Worm (Caenorhabditis elegans): Measurements from ENCODE around the gene bath-31.

bath-31 gene

ce11 chrII:3777802-3778201 is 46.0 kb downstream of the bath-31 start:
- no peak for TF ChIP-seq nfya-1 (tag; optimal IDR thresholded peaks at IDR 0.05; ENCODE audit: borderline replicate concordance, insufficient read depth)
- no peak for TF ChIP-seq tbp1 (GFP tag; optimal IDR thresholded peaks at IDR 0.05)
- TF ChIP-seq fkh-3 (tag; optimal IDR thresholded peaks at IDR 0.05), result no peak
- no peak for TF ChIP-seq lir-1 (GFP tag; conservative IDR thresholded peaks at IDR 0.05)
- TF ChIP-seq snpc-1.3 (tag; optimal IDR thresholded peaks at IDR 0.05; ENCODE audit: insufficient read depth), result no peak
- no peak for TF ChIP-seq lsl-1 (GFP tag; optimal IDR thresholded peaks at IDR 0.05)
- TF ChIP-seq bed-1 (GFP tag; IDR thresholded peaks at IDR 0.05), result no peak
- TF ChIP-seq egrh-3 (GFP tag; IDR thresholded peaks at IDR 0.05), result no peak
- TF ChIP-seq sdz-38 (tag; optimal IDR thresholded peaks at IDR 0.05), result no peak
- TF ChIP-seq dox-1 (GFP tag; IDR thresholded peaks at IDR 0.05), result no peak
- no peak for TF ChIP-seq Y53F4B.3 (GFP tag; IDR thresholded peaks at IDR 0.05)

DNA sequence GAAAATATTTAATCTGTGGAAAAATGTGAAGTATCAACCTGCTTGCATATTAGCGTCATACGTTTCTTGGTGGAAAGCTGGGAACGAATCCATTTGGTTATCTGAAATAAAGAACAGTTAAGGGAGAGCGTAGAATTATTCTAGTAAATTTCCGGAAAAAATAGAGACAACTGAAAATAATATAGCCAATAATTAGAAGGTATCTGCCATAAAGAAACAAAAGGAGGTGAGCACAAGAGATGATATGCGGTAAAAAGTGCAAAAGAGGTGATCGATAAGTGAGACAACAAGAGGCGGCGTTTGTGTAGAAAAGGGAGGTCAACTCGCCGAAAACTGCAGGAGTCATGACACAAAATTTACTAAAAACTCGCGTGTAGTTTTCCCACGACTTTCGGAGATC is 47.7 kb downstream of the bath-31 start, which contains the start of gene T24E12.11:
Gene T24E12.11 (minus strand): TSS at position 101 of the 400 bp plus-strand sequence.
- TF ChIP-seq attf-5 (GFP tag; optimal IDR thresholded peaks at IDR 0.05) (no peak), tbx-9 (tag; optimal IDR thresholded peaks at IDR 0.05; ENCODE audit: borderline replicate concordance) (no peak), egrh-3 (GFP tag; IDR thresholded peaks at IDR 0.05) (no peak)

DNA sequence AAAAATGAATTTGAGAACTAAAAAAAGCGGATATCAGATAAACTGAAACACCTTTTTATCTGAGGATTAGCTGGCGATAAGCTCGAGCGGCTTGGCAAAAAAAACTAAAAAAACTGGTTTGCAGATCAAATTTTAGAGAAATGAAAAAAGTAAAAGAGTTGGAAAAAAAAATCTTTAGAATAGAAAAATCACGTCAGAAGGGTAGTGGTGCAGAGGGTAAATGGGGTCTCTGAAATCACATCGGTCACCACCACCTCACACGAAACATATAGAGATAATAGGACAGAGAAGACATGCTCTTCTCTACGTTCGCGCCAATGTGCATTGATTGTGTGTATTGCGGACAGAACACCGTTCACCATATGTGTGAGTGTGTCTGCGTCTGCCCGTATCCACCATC is 49.5 kb downstream of the bath-31 start:
- TF ChIP-seq snpc-3.4 (tag; optimal IDR thresholded peaks at IDR 0.05), result no peak
- no peak for TF ChIP-seq F23B12.7 (tag; optimal IDR thresholded peaks at IDR 0.05; ENCODE audit: insufficient read depth)
- no peak for TF ChIP-seq madf-6 (GFP tag; IDR thresholded peaks at IDR 0.05)
- TF ChIP-seq akir-1 (GFP tag; optimal IDR thresholded peaks at IDR 0.05), result no peak
- TF ChIP-seq let-607 (tag; optimal IDR thresholded peaks at IDR 0.05), result no peak
- no peak for TF ChIP-seq gei-17 (GFP tag; optimal IDR thresholded peaks at IDR 0.05)
- TF ChIP-seq bed-1 (GFP tag; IDR thresholded peaks at IDR 0.05), result no peak
- no peak for TF ChIP-seq hrde-1 (tag; optimal IDR thresholded peaks at IDR 0.05; ENCODE audit: borderline replicate concordance)
- TF ChIP-seq cebp-1 (GFP tag; IDR thresholded peaks at IDR 0.05), result no peak
- TF ChIP-seq cebp-1 (tag; optimal IDR thresholded peaks at IDR 0.05), result no peak
- no peak for TF ChIP-seq T07F8.4 (tag; optimal IDR thresholded peaks at IDR 0.05)
- no peak for TF ChIP-seq sptf-2 (GFP tag; optimal IDR thresholded peaks at IDR 0.05)
- no peak for TF ChIP-seq ekl-4 (GFP tag; IDR thresholded peaks at IDR 0.05)
- TF ChIP-seq F37B4.10 (GFP tag; IDR thresholded peaks at IDR 0.05), result no peak
- no peak for TF ChIP-seq aptf-3 (GFP tag; IDR thresholded peaks at IDR 0.05)
- no peak for TF ChIP-seq nhr-120 (GFP tag; IDR thresholded peaks at IDR 0.05)
- no peak for TF ChIP-seq snpc-1.1 (tag; optimal IDR thresholded peaks at IDR 0.05; ENCODE audit: insufficient read depth)

DNA sequence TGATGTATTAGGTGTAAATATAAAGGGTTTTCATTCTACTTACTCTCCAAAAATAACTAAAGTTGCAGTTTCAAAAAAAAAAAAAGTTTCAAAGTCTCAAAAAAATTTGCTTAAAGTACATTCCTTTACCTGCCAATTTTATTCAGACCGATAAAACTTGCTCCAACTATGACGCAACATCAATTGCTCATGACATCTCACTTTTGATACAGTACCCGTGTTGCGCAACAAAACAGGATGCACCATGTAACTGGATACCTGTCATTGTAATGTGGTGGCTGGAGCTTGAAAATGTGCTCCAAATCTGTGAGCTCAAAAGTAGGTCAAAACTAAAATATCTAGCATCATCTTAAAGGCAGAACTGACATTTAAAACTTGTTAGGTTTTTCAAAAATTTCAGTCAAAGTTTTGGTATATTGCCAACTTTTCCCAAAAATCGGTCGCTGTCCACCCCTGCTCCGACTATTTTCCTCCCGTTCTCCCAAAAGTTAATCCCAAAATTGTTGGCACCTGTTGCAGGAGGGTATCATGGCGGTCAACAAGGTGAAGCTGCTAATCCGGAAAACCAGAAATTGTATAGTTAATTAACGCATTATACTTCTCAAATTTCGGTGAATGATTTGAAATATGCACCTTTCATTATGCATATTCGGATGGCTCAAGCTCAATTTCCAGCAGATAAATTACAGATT is 50.7 kb downstream of the bath-31 start, which contains the start of gene T24E12.2:
Gene T24E12.2 (plus strand): TSS at position 642 of the 692 bp plus-strand sequence.
- TF ChIP-seq F37B4.10 (GFP tag; IDR thresholded peaks at IDR 0.05) (no peak), tlf-1 (GFP tag; optimal IDR thresholded peaks at IDR 0.05) (no peak), ceh-58 (GFP tag; IDR thresholded peaks at IDR 0.05) (no peak), nfyb-1 (GFP tag; IDR thresholded peaks at IDR 0.05) (no peak), ztf-28 (GFP tag; IDR thresholded peaks at IDR 0.05) (no peak), dpff-1 (tag; optimal IDR thresholded peaks at IDR 0.05) (no peak), ekl-4 (GFP tag; IDR thresholded peaks at IDR 0.05) (no peak), attf-6 (GFP tag; IDR thresholded peaks at IDR 0.05) (no peak), nhr-120 (GFP tag; IDR thresholded peaks at IDR 0.05) (no peak), ceh-40 (GFP tag; IDR thresholded peaks at IDR 0.05) (no peak), xnd-1 (tag; optimal IDR thresholded peaks at IDR 0.05) (no peak)

Data from whole organism, young adult.